Fruit fly (Drosophila melanogaster): ENCODE results near the gene CtsK1.

Gene CtsK1

DNA sequence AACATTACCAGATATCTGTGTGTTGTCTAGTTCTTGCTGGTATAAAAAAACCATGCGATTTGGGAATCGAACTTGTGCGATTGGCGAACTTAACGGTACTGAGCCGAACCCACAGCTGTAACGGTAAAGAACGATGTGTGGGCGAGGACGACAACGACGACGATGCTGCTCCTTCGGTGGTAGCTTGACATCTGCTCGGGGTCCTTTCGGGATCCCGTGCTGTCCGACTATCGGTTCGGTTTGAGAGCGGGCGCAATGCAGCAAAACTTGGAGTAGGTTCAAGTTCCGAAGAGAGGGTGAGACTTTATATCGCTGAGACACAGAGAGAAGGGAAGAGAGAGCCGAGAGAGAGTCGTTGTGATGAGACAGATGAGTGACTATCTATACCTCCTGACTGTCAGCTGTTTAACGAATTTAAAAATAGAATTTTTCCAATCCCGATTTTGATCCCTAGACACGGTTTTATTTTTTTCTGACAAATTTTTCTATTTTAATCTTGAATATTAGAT lies 744 bp upstream of the CtsK1 start, which contains the start of gene CG17364:
TSS of gene CG17364 (minus strand) at position 168 of the 509 bp plus-strand sequence.
- no peak for TF ChIP-seq CG3847 (GFP tag; IDR thresholded peaks at IDR 0.05)
- TF ChIP-seq Lpt (GFP tag; optimal IDR thresholded peaks at IDR 0.05), result no peak
- TF ChIP-seq CG5180 (GFP tag; optimal IDR thresholded peaks at IDR 0.05), result peak; percentile 5
- peak; percentile 8 for TF ChIP-seq CG13894 (tag; optimal IDR thresholded peaks at IDR 0.05)
- TF ChIP-seq CG3995 (GFP tag; optimal IDR thresholded peaks at IDR 0.05), result no peak
- no peak for TF ChIP-seq Pdp1 (GFP tag; optimal IDR thresholded peaks at IDR 0.05)
- TF ChIP-seq CG17912 (GFP tag; optimal IDR thresholded peaks at IDR 0.05), result no peak
- no peak for TF ChIP-seq Atf6 (GFP tag; IDR thresholded peaks at IDR 0.05)
- peak; percentile 69 to 72 for TF ChIP-seq Trl (optimal IDR thresholded peaks at IDR 0.05)
- TF ChIP-seq Trl (GFP tag; optimal IDR thresholded peaks at IDR 0.05), result no peak
- peak; percentile 10 for TF ChIP-seq BtbVII (GFP tag; optimal IDR thresholded peaks at IDR 0.05)
- TF ChIP-seq chinmo (GFP tag; IDR thresholded peaks at IDR 0.05; ENCODE audit: partially characterized antibody), result 0 out of 4 replicates have a peak, but pooled peaks have one; percentile 48
- peak; percentile 10 for TF ChIP-seq CG18599 (GFP tag; optimal IDR thresholded peaks at IDR 0.05)
- TF ChIP-seq CG10274 (GFP tag; optimal IDR thresholded peaks at IDR 0.05), result no peak
- no peak for TF ChIP-seq CG31441 (GFP tag; IDR thresholded peaks at IDR 0.05)
- TF ChIP-seq pb (GFP tag; optimal IDR thresholded peaks at IDR 0.05), result no peak
- TF ChIP-seq CG4820 (GFP tag; optimal IDR thresholded peaks at IDR 0.05), result no peak
- no peak for TF ChIP-seq CG8281 (tag; optimal IDR thresholded peaks at IDR 0.05)
- no peak for TF ChIP-seq YL-1 (GFP tag; optimal IDR thresholded peaks at IDR 0.05)
- 0 out of 3 replicates have a peak, but pooled peaks have one; percentile 9 for TF ChIP-seq zfh1 (GFP tag; IDR thresholded peaks at IDR 0.05)
- peak; percentile 96 for TF ChIP-seq Deaf1 (tag; optimal IDR thresholded peaks at IDR 0.05)
- no peak for TF ChIP-seq hth (optimal IDR thresholded peaks at IDR 0.05)
- peak; percentile 17 for TF ChIP-seq yki (optimal IDR thresholded peaks at IDR 0.05)
- TF ChIP-seq so (GFP tag; IDR thresholded peaks at IDR 0.05), result 0 out of 3 replicates have a peak, but pooled peaks have one; percentile 22
- TF ChIP-seq CG11456 (GFP tag; IDR thresholded peaks at IDR 0.05), result no peak
- 0 out of 3 replicates have a peak, but pooled peaks have one; percentile 26 for TF ChIP-seq ci (GFP tag; IDR thresholded peaks at IDR 0.05)
- TF ChIP-seq Rfx (GFP tag; IDR thresholded peaks at IDR 0.05), result no peak
- no peak for TF ChIP-seq CG8290 (GFP tag; optimal IDR thresholded peaks at IDR 0.05)
- no peak for TF ChIP-seq CG8290 (tag; optimal IDR thresholded peaks at IDR 0.05)
- TF ChIP-seq D19B (GFP tag; optimal IDR thresholded peaks at IDR 0.05), result no peak
- TF ChIP-seq Doc3 (GFP tag; IDR thresholded peaks at IDR 0.05; ENCODE audit: partially characterized antibody), result no peak
- no peak for TF ChIP-seq NfI (GFP tag; optimal IDR thresholded peaks at IDR 0.05)
- TF ChIP-seq luna (GFP tag; optimal IDR thresholded peaks at IDR 0.05), result no peak
- no peak for TF ChIP-seq tio (GFP tag; optimal IDR thresholded peaks at IDR 0.05)
- TF ChIP-seq Chrac-16 (GFP tag; optimal IDR thresholded peaks at IDR 0.05), result no peak

DNA sequence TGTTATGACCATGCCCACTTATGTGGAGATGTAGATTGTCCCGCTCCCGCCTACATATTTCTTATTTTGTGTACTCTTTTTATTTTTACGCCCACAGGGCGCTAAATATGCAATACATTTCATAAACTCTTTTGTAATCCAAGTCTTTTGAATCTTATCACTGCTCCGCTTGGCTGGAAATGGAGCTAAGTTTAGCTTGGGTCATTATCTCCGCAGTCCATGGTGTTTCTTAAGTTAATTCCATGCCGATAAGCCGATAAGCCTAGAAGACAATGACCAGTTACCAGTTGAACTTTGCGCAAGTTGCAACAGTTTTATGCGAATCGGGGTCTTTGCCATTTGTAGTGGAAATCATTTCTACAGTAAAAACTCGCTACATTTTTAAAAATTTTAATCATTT lies 2.4 kb downstream of the CtsK1 start:
- TF ChIP-seq nom (GFP tag; optimal IDR thresholded peaks at IDR 0.05) (peak; percentile 29), CG43689 (GFP tag; IDR thresholded peaks at IDR 0.05) (no peak)

dm6 chr3L:13996992-13997391 lies 3.0 kb downstream of the CtsK1 start, which contains the start of gene CG17361:
Gene CG17361 (plus strand): TSS chr3L:13997191.
- peak; percentile 23 for TF ChIP-seq CG8924 (tag; optimal IDR thresholded peaks at IDR 0.05)
- no peak for TF ChIP-seq CG17328 (GFP tag; IDR thresholded peaks at IDR 0.05)
- TF ChIP-seq CG14710 (tag; optimal IDR thresholded peaks at IDR 0.05), result peak; percentile 14
- TF ChIP-seq stwl (tag; optimal IDR thresholded peaks at IDR 0.05), result peak; percentile 43
- TF ChIP-seq CG17568 (GFP tag; optimal IDR thresholded peaks at IDR 0.05), result no peak
- peak; percentile 7 for TF ChIP-seq nmo (GFP tag; optimal IDR thresholded peaks at IDR 0.05)
- peak; percentile 81 for TF ChIP-seq row (GFP tag; IDR thresholded peaks at IDR 0.05)
- TF ChIP-seq fd3F (GFP tag; optimal IDR thresholded peaks at IDR 0.05), result no peak
- TF ChIP-seq CG17829 (tag; optimal IDR thresholded peaks at IDR 0.05), result peak; percentile 11
- TF ChIP-seq CG1603 (tag; optimal IDR thresholded peaks at IDR 0.05), result peak; percentile 20
- peak; percentile 22 for TF ChIP-seq trem (tag; optimal IDR thresholded peaks at IDR 0.05)
- peak; percentile 15 for TF ChIP-seq CG2712 (tag; optimal IDR thresholded peaks at IDR 0.05)
- peak; percentile 61 for TF ChIP-seq gfzf (GFP tag; optimal IDR thresholded peaks at IDR 0.05)
- peak; percentile 61; the same call in 2 of the 3 replicates for TF ChIP-seq CG17361 (GFP tag; IDR thresholded peaks at IDR 0.05)
- TF ChIP-seq gem (tag; optimal IDR thresholded peaks at IDR 0.05), result peak; percentile 27

Measured in whole organism, embryonic.